Fruit fly (Drosophila melanogaster): ENCODE data around the gene CG43965.
A peak's percentile ranks its signal among the peaks of the same experiment; 100 is the strongest.

CG43965 gene

dm6 chr3L:8718602-8719001 is 7.0 kb downstream of the CG43965 start (continued):
- no peak for TF ChIP-seq da (GFP tag; optimal IDR thresholded peaks at IDR 0.05)
- TF ChIP-seq tgo (GFP tag; IDR thresholded peaks at IDR 0.05), result no peak
- TF ChIP-seq row (GFP tag; IDR thresholded peaks at IDR 0.05), result no peak
- TF ChIP-seq fd96Cb (tag; optimal IDR thresholded peaks at IDR 0.05), result no peak
- no peak for TF ChIP-seq CG3163 (GFP tag; optimal IDR thresholded peaks at IDR 0.05)
- no peak for TF ChIP-seq CG6689 (GFP tag; IDR thresholded peaks at IDR 0.05)
- TF ChIP-seq CG18599 (GFP tag; optimal IDR thresholded peaks at IDR 0.05), result no peak
- no peak for TF ChIP-seq Atf3 (GFP tag; optimal IDR thresholded peaks at IDR 0.05)
- no peak for TF ChIP-seq CG6654 (GFP tag; optimal IDR thresholded peaks at IDR 0.05)
- TF ChIP-seq CG8944 (GFP tag; optimal IDR thresholded peaks at IDR 0.05), result no peak
- TF ChIP-seq cg (GFP tag; optimal IDR thresholded peaks at IDR 0.05), result no peak
- TF ChIP-seq Optix (GFP tag; IDR thresholded peaks at IDR 0.05), result no peak
- no peak for TF ChIP-seq Ssrp (tag; optimal IDR thresholded peaks at IDR 0.05)
- peak; percentile 96 for TF ChIP-seq Dp (GFP tag; optimal IDR thresholded peaks at IDR 0.05)
- peak; percentile 23 for TF ChIP-seq CG7839 (tag; optimal IDR thresholded peaks at IDR 0.05)
- no peak for TF ChIP-seq CG34376 (GFP tag; optimal IDR thresholded peaks at IDR 0.05)
- TF ChIP-seq CG5180 (GFP tag; optimal IDR thresholded peaks at IDR 0.05), result no peak
- no peak for TF ChIP-seq run (tag; optimal IDR thresholded peaks at IDR 0.05)
- TF ChIP-seq ind (GFP tag; optimal IDR thresholded peaks at IDR 0.05), result no peak
- TF ChIP-seq CG9797 (GFP tag; optimal IDR thresholded peaks at IDR 0.05), result no peak
- TF ChIP-seq sqz (GFP tag; optimal IDR thresholded peaks at IDR 0.05), result no peak
- no peak for TF ChIP-seq slp2 (GFP tag; optimal IDR thresholded peaks at IDR 0.05)
- peak; percentile 62 for TF ChIP-seq CG7963 (GFP tag; IDR thresholded peaks at IDR 0.05; ENCODE audit: partially characterized antibody)
- no peak for TF ChIP-seq cato (GFP tag; optimal IDR thresholded peaks at IDR 0.05; ENCODE audit: borderline replicate concordance)
- TF ChIP-seq CG18011 (GFP tag; optimal IDR thresholded peaks at IDR 0.05), result no peak
- no peak for TF ChIP-seq stc (GFP tag; IDR thresholded peaks at IDR 0.05)
- TF ChIP-seq E2f2 (GFP tag; IDR thresholded peaks at IDR 0.05), result peak; percentile 98
- no peak for TF ChIP-seq D (optimal IDR thresholded peaks at IDR 0.05)
- no peak for TF ChIP-seq D (GFP tag; optimal IDR thresholded peaks at IDR 0.05)
- TF ChIP-seq caup (GFP tag; optimal IDR thresholded peaks at IDR 0.05; ENCODE audit: severe bottlenecking), result no peak
- 0 out of 3 replicates have a peak, but pooled peaks have one; percentile 12 for TF ChIP-seq hb (GFP tag; IDR thresholded peaks at IDR 0.05; ENCODE audit: partially characterized antibody)
- no peak for TF ChIP-seq CG17186 (GFP tag; optimal IDR thresholded peaks at IDR 0.05)
- no peak for TF ChIP-seq al (GFP tag; IDR thresholded peaks at IDR 0.05)
- no peak for TF ChIP-seq Side (GFP tag; optimal IDR thresholded peaks at IDR 0.05)
- TF ChIP-seq Atf6 (GFP tag; IDR thresholded peaks at IDR 0.05), result peak; percentile 15; the same call in 1 of the 2 replicates
- TF ChIP-seq CG6272 (GFP tag; IDR thresholded peaks at IDR 0.05), result no peak
- TF ChIP-seq ftz-f1 (GFP tag; optimal IDR thresholded peaks at IDR 0.05), result no peak
- TF ChIP-seq CG10565 (GFP tag; optimal IDR thresholded peaks at IDR 0.05), result no peak
- peak; percentile 7 for TF ChIP-seq CG13624 (GFP tag; optimal IDR thresholded peaks at IDR 0.05)
- TF ChIP-seq CG1024 (GFP tag; IDR thresholded peaks at IDR 0.05), result no peak
- no peak for TF ChIP-seq fru (optimal IDR thresholded peaks at IDR 0.05)
- no peak for TF ChIP-seq ab (GFP tag; optimal IDR thresholded peaks at IDR 0.05)
- TF ChIP-seq CG15696 (tag; optimal IDR thresholded peaks at IDR 0.05), result peak; percentile 7
- TF ChIP-seq CG11695 (GFP tag; IDR thresholded peaks at IDR 0.05), result peak; percentile 92
- TF ChIP-seq sens-2 (GFP tag; IDR thresholded peaks at IDR 0.05), result no peak
- no peak for TF ChIP-seq CG11093 (GFP tag; IDR thresholded peaks at IDR 0.05)
- TF ChIP-seq ranshi (GFP tag; IDR thresholded peaks at IDR 0.05), result peak; percentile 47; the same call in 1 of the 2 replicates
- TF ChIP-seq CG17912 (GFP tag; optimal IDR thresholded peaks at IDR 0.05), result no peak
- TF ChIP-seq B-H1 (GFP tag; IDR thresholded peaks at IDR 0.05), result no peak
- no peak for TF ChIP-seq Oaz (GFP tag; IDR thresholded peaks at IDR 0.05)
- TF ChIP-seq toy (GFP tag; IDR thresholded peaks at IDR 0.05), result no peak
- peak; percentile 0 for TF ChIP-seq CG33213 (GFP tag; optimal IDR thresholded peaks at IDR 0.05)
- TF ChIP-seq Myb (GFP tag; optimal IDR thresholded peaks at IDR 0.05), result peak; percentile 30
